Worm (Caenorhabditis elegans) whole organism, young adult: ENCODE results near the gene C06G1.1.

Experiments
- B0019.2 ChIP-seq: fragments of 200-800 bp; sonication (Bioruptor generic); conservative IDR thresholded peaks from 2 replicates; pipeline ENCODE4 v1.3.6; 2022; ENCODE audit warnings: missing genetic modification reagents, missing genetic modification characterization, missing compliant biosample characterization
- B0261.1 ChIP-seq: sonication (generic microtip); optimal IDR thresholded peaks from 2 replicates; lab custom pipeline; 2016; ENCODE audit warnings: mild to moderate bottlenecking, missing genetic modification characterization, moderate library complexity, missing compliant biosample characterization
- B0336.3 ChIP-seq: fragments of 200-800 bp; sonication (Bioruptor generic); IDR thresholded peaks from 2 replicates; pipeline ENCODE4 v1.3.6; 2022; ENCODE audit warnings: missing genetic modification characterization, missing compliant biosample characterization
- F10E7.11 ChIP-seq: sonication (generic microtip); optimal IDR thresholded peaks from 2 replicates; lab custom pipeline; 2017; ENCODE audit warnings: mild to moderate bottlenecking, missing genetic modification characterization, moderate library complexity, missing compliant biosample characterization
- F22D6.2 ChIP-seq: sonication (generic microtip); optimal IDR thresholded peaks from 2 replicates; lab custom pipeline; 2016; ENCODE audit warnings: mild to moderate bottlenecking, missing genetic modification characterization, missing compliant biosample characterization
- F33H1.4 ChIP-seq: fragments of 200-800 bp; sonication (Bioruptor generic); IDR thresholded peaks from 2 replicates; pipeline ENCODE4 v1.3.6; 2022; ENCODE audit warnings: missing genetic modification reagents, missing genetic modification characterization, missing compliant biosample characterization
- F52B5.7 ChIP-seq: sonication (generic microtip); optimal IDR thresholded peaks from 2 replicates; lab custom pipeline; 2016; ENCODE audit warnings: mild to moderate bottlenecking, missing genetic modification characterization, missing compliant biosample characterization
- F55B11.4 ChIP-seq: sonication (generic microtip); optimal IDR thresholded peaks from 2 replicates; lab custom pipeline; 2016; ENCODE audit warnings: missing compliant biosample characterization, missing genetic modification characterization, borderline replicate concordance; ENCODE audit not compliant: insufficient read depth
- F57C9.4 ChIP-seq: sonication (generic microtip); optimal IDR thresholded peaks from 2 replicates; lab custom pipeline; 2017; ENCODE audit warnings: mild to moderate bottlenecking, missing genetic modification characterization, missing compliant biosample characterization
- Y53F4B.3 ChIP-seq: fragments of 200-800 bp; sonication (Bioruptor generic); IDR thresholded peaks from 2 replicates; pipeline ENCODE4 v1.3.6; 2022; ENCODE audit warnings: missing genetic modification reagents, missing genetic modification characterization, missing compliant biosample characterization
- Y56A3A.18 ChIP-seq: fragments of 200-800 bp; sonication (Bioruptor generic); IDR thresholded peaks from 2 replicates; pipeline ENCODE4 v1.3.6; 2022; ENCODE audit warnings: missing genetic modification reagents, missing genetic modification characterization, missing compliant biosample characterization
- Y79H2A.3 ChIP-seq: fragments of 200-800 bp; sonication (Bioruptor generic); conservative IDR thresholded peaks from 2 replicates; pipeline ENCODE4 v1.3.6; 2022; ENCODE audit warnings: missing genetic modification reagents, missing genetic modification characterization, missing compliant biosample characterization
- ZK185.1 ChIP-seq: sonication (generic microtip); optimal IDR thresholded peaks from 2 replicates; lab custom pipeline; 2016; ENCODE audit warnings: mild to moderate bottlenecking, missing genetic modification characterization, missing compliant biosample characterization; ENCODE audit not compliant: poor library complexity, severe bottlenecking
- athp-1 ChIP-seq: sonication (generic microtip); optimal IDR thresholded peaks from 2 replicates; lab custom pipeline; 2017; ENCODE audit warnings: mild to moderate bottlenecking, missing genetic modification characterization, missing compliant biosample characterization
- attf-3 ChIP-seq: fragments of 200-800 bp; sonication (Bioruptor generic); conservative IDR thresholded peaks from 2 replicates; pipeline ENCODE4 v1.3.6; 2022; ENCODE audit warnings: missing genetic modification reagents, missing genetic modification characterization, missing compliant biosample characterization
- ccch-3 ChIP-seq: fragments of 200-800 bp; sonication (Bioruptor generic); optimal IDR thresholded peaks from 2 replicates; lab custom pipeline; 2018; ENCODE audit warnings: mild to moderate bottlenecking, missing genetic modification characterization, missing compliant biosample characterization
- cebp-1 ChIP-seq, 2 experiments: fragments of 200-800 bp in 1 of 2; sonication (Bioruptor generic) in 1 of 2; sonication (generic microtip) in 1 of 2; IDR thresholded peaks in 1 of 2; optimal IDR thresholded peaks in 1 of 2; 2 replicates each; pipeline versions ENCODE4 v1.3.6 to Lab custom; 2017 to 2022; ENCODE audit warnings: missing compliant biosample characterization in 2 of 2, missing genetic modification characterization in 2 of 2, mild to moderate bottlenecking in 1 of 2, missing genetic modification reagents in 1 of 2, moderate library complexity in 1 of 2
- cebp-2 ChIP-seq: fragments of 200-800 bp; sonication (Bioruptor generic); IDR thresholded peaks from 2 replicates; pipeline ENCODE4 v1.3.6; 2022; ENCODE audit warnings: missing genetic modification characterization, missing compliant biosample characterization
- ceh-100 ChIP-seq: fragments of 200-800 bp; sonication (Bioruptor generic); IDR thresholded peaks from 2 replicates; pipeline ENCODE4 v1.3.6; 2022; ENCODE audit warnings: missing genetic modification reagents, missing genetic modification characterization, missing compliant biosample characterization
- ceh-79 ChIP-seq: sonication (generic microtip); optimal IDR thresholded peaks from 2 replicates; lab custom pipeline; 2017; ENCODE audit warnings: mild to moderate bottlenecking, missing genetic modification characterization, missing compliant biosample characterization
- ekl-4 ChIP-seq: fragments of 200-800 bp; sonication (Bioruptor generic); IDR thresholded peaks from 2 replicates; pipeline ENCODE4 v1.3.6; 2022; ENCODE audit warnings: missing genetic modification reagents, missing genetic modification characterization, missing compliant biosample characterization
- him-1 ChIP-seq: sonication (generic microtip); optimal IDR thresholded peaks from 2 replicates; lab custom pipeline; 2016; ENCODE audit warnings: missing genotype, missing genetic modification reagents, missing genetic modification characterization, missing compliant biosample characterization
- hlh-26 ChIP-seq: fragments of 200-800 bp; sonication (Bioruptor generic); conservative IDR thresholded peaks from 2 replicates; pipeline ENCODE4 v1.3.6; 2022; ENCODE audit warnings: missing genetic modification reagents, missing genetic modification characterization, missing compliant biosample characterization
- lin-26 ChIP-seq: fragments of 200-800 bp; sonication (Bioruptor generic); IDR thresholded peaks from 2 replicates; pipeline ENCODE4 v1.3.6; 2022; ENCODE audit warnings: missing genetic modification reagents, missing genetic modification characterization, missing compliant biosample characterization
- lsl-1 ChIP-seq: fragments of 200-800 bp; sonication (Bioruptor generic); optimal IDR thresholded peaks from 2 replicates; lab custom pipeline; 2018; ENCODE audit warnings: mild to moderate bottlenecking, missing genetic modification characterization, moderate library complexity, missing compliant biosample characterization
- madf-10 ChIP-seq: sonication (generic microtip); optimal IDR thresholded peaks from 2 replicates; lab custom pipeline; 2016; ENCODE audit warnings: mild to moderate bottlenecking, missing genetic modification characterization, missing compliant biosample characterization
- madf-3 ChIP-seq: fragments of 200-800 bp; sonication (Bioruptor generic); IDR thresholded peaks from 2 replicates; pipeline ENCODE4 v1.3.6; 2022; ENCODE audit warnings: missing genetic modification reagents, missing genetic modification characterization, missing compliant biosample characterization
- mel-28 ChIP-seq: sonication (generic microtip); optimal IDR thresholded peaks from 2 replicates; lab custom pipeline; 2016; ENCODE audit warnings: borderline replicate concordance, mild to moderate bottlenecking, missing genetic modification characterization, missing compliant biosample characterization
- mxl-1 ChIP-seq: sonication (generic microtip); optimal IDR thresholded peaks from 2 replicates; lab custom pipeline; 2016; ENCODE audit warnings: missing genetic modification characterization, missing compliant biosample characterization
- nfya-1 ChIP-seq: sonication (generic microtip); optimal IDR thresholded peaks from 2 replicates; lab custom pipeline; 2017; ENCODE audit warnings: antibody characterized with exemption, missing compliant biosample characterization, missing genetic modification characterization, borderline replicate concordance; ENCODE audit not compliant: insufficient read depth
- nfya-2 ChIP-seq: fragments of 200-800 bp; sonication (Bioruptor generic); IDR thresholded peaks from 2 replicates; pipeline ENCODE4 v1.3.6; 2022; ENCODE audit warnings: missing genetic modification reagents, missing genetic modification characterization, missing compliant biosample characterization
- nhr-179 ChIP-seq: sonication (generic microtip); optimal IDR thresholded peaks from 2 replicates; lab custom pipeline; 2016; ENCODE audit warnings: mild to moderate bottlenecking, missing genetic modification characterization, missing compliant biosample characterization
- nhr-80 ChIP-seq: sonication (generic microtip); optimal IDR thresholded peaks from 2 replicates; lab custom pipeline; 2016; ENCODE audit warnings: missing genetic modification characterization, missing compliant biosample characterization
- pbrm-1 ChIP-seq: fragments of 200-800 bp; sonication (Bioruptor generic); IDR thresholded peaks from 2 replicates; pipeline ENCODE4 v1.3.6; 2022; ENCODE audit warnings: missing genetic modification reagents, missing genetic modification characterization, missing compliant biosample characterization
- rpc-1 ChIP-seq, 2 experiments: fragments of 150-350 bp in 1 of 2; sonication (generic microtip) in 1 of 2; optimal IDR thresholded peaks; 2 replicates each; lab custom pipeline; 2014 to 2018; ENCODE audit warnings: missing biosample characterization in 1 of 2, missing genetic modification characterization in 1 of 2, missing genetic modification reagents in 1 of 2, missing genotype in 1 of 2
- sea-2 ChIP-seq: fragments of 200-800 bp; sonication (Bioruptor generic); IDR thresholded peaks from 2 replicates; pipeline ENCODE4 v1.3.6; 2022; ENCODE audit warnings: missing genetic modification characterization, missing compliant biosample characterization
- somi-1 ChIP-seq: fragments of 200-800 bp; sonication (Bioruptor generic); optimal IDR thresholded peaks from 2 replicates; lab custom pipeline; 2018; ENCODE audit warnings: mild to moderate bottlenecking, missing genetic modification characterization, missing compliant biosample characterization
- unc-130 ChIP-seq: sonication (generic microtip); optimal IDR thresholded peaks from 2 replicates; lab custom pipeline; 2016; ENCODE audit warnings: missing genetic modification reagents, missing genetic modification characterization, missing compliant biosample characterization
- zfh-2 ChIP-seq: fragments of 200-800 bp; sonication (Bioruptor generic); conservative IDR thresholded peaks from 2 replicates; pipeline ENCODE4 v1.3.6; 2022; ENCODE audit warnings: missing genetic modification reagents, missing genetic modification characterization, missing compliant biosample characterization
- ztf-22 ChIP-seq: fragments of 200-800 bp; sonication (Bioruptor generic); optimal IDR thresholded peaks from 2 replicates; lab custom pipeline; 2018; ENCODE audit warnings: mild to moderate bottlenecking, missing genetic modification characterization, moderate library complexity, missing compliant biosample characterization
- ztf-28 ChIP-seq: fragments of 200-800 bp; sonication (Bioruptor generic); IDR thresholded peaks from 2 replicates; pipeline ENCODE4 v1.3.6; 2022; ENCODE audit warnings: missing genetic modification reagents, missing genetic modification characterization, missing compliant biosample characterization

C06G1.1 gene

DNA sequence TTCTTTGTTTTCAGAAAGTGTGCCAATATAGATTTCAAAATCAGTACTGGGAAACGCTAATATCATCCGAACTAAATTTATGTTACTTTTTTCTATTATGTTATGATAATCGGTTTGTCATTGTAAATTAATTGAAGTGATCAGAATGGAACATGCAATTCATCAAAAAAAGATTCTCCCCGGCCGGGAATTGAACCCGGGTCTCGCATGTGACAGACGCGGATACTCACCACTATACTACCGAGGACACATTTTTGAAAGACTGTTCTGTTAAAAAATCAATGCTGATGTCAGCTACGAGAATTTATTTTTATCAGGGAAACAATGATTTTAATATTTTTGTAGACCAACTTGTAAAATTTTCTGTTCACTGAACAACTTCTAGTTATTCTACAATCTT, 14.0 kb upstream of the C06G1.1 start (continued):
- TF ChIP-seq ccch-3 (GFP tag; lab: Kevin White, UChicago) = no peak
- peak; percentile 45 for TF ChIP-seq unc-130 (GFP tag; lab: Kevin White, UChicago)
- TF ChIP-seq Y79H2A.3 (GFP tag; lab: Robert Waterston, UW) = no peak
- TF ChIP-seq athp-1 (tag; lab: Kevin White, UChicago) = no peak
- TF ChIP-seq pbrm-1 = peak; percentile 70
- peak; percentile 53 for TF ChIP-seq madf-10 (tag; lab: Kevin White, UChicago)
- no peak for TF ChIP-seq ztf-22 (GFP tag; lab: Kevin White, UChicago)
- no peak for TF ChIP-seq B0336.3 (GFP tag; lab: Robert Waterston, UW)
- no peak for TF ChIP-seq nfya-1 (tag; lab: Kevin White, UChicago)
- peak; percentile 94 for TF ChIP-seq rpc-1 (optimal IDR thresholded peaks at IDR 0.05; lab: Kevin White, UChicago)
- peak; percentile 98 for TF ChIP-seq rpc-1 (tag; optimal IDR thresholded peaks at IDR 0.05; lab: Kevin White, UChicago)
- no peak for TF ChIP-seq nfya-2
- TF ChIP-seq mxl-1 = peak; percentile 60
- no peak for TF ChIP-seq ceh-79 (tag; lab: Kevin White, UChicago)
- no peak for TF ChIP-seq F33H1.4 (GFP tag; lab: Robert Waterston, UW)
- TF ChIP-seq somi-1 (GFP tag; lab: Kevin White, UChicago) = no peak
- TF ChIP-seq cebp-2 (GFP tag; lab: Robert Waterston, UW) = 0 out of 2 replicates have a peak, but pooled peaks have one; percentile 74
- peak; percentile 89 for TF ChIP-seq B0261.1
- TF ChIP-seq F52B5.7 (tag; lab: Kevin White, UChicago) = peak; percentile 33
- TF ChIP-seq hlh-26 (GFP tag; lab: Robert Waterston, UW) = no peak
- peak; percentile 8 for TF ChIP-seq nhr-179 (tag; lab: Kevin White, UChicago)
- no peak for TF ChIP-seq ceh-100 (GFP tag; lab: Robert Waterston, UW)
- TF ChIP-seq ZK185.1 = peak; percentile 42
- no peak; the same call in 1 of the 2 replicates for TF ChIP-seq Y56A3A.18 (GFP tag; lab: Robert Waterston, UW)
- TF ChIP-seq him-1 (tag; lab: Kevin White, UChicago) = peak; percentile 45
- TF ChIP-seq attf-3 (GFP tag; lab: Robert Waterston, UW) = no peak
- no peak for TF ChIP-seq F55B11.4 (tag; lab: Kevin White, UChicago)
- TF ChIP-seq cebp-1 (GFP tag; IDR thresholded peaks at IDR 0.05; lab: Robert Waterston, UW) = no peak
- TF ChIP-seq cebp-1 (tag; optimal IDR thresholded peaks at IDR 0.05; lab: Kevin White, UChicago) = no peak
- no peak for TF ChIP-seq F57C9.4 (tag; lab: Kevin White, UChicago)
- TF ChIP-seq ekl-4 = no peak
- TF ChIP-seq sea-2 (GFP tag; lab: Robert Waterston, UW) = no peak
- no peak for TF ChIP-seq mel-28
- no peak for TF ChIP-seq F22D6.2 (tag; lab: Kevin White, UChicago)
- no peak for TF ChIP-seq zfh-2 (GFP tag; lab: Robert Waterston, UW)
- peak; percentile 28 for TF ChIP-seq nhr-80 (tag; lab: Kevin White, UChicago)
- TF ChIP-seq F10E7.11 (tag; lab: Kevin White, UChicago) = no peak
- no peak for TF ChIP-seq B0019.2 (GFP tag; lab: Robert Waterston, UW)
- no peak for TF ChIP-seq lsl-1 (GFP tag; lab: Kevin White, UChicago)

DNA sequence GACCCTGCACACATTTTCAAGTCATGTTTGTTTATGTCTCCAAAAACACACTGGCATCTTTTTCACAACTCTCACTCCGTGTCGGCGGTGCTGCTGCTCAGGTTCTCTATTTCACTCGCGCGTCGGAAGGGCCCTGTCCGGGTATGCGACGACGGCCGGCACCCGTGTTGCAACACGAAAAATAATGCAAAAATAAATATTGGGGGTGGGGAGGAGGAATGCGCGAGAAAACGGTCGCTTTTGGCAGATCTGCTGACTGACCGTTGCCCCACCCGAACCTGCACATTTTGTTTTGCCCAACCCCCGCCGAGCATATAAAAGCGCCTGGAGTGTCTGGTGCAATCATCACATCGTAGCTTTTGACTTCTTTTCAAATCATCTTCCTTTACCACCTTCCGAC, 11.7 kb upstream of the C06G1.1 start, which contains the start of gene cpg-19:
Gene cpg-19, plus strand, starts transcription at position 341 of the 400 bp plus-strand sequence.
- TF ChIP-seq Y53F4B.3 (no peak), zfh-2 (GFP tag; lab: Robert Waterston, UW) (peak; percentile 78), ztf-28 (GFP tag; lab: Robert Waterston, UW) (no peak), ccch-3 (GFP tag; lab: Kevin White, UChicago) (no peak), lin-26 (no peak), madf-3 (GFP tag; lab: Robert Waterston, UW) (no peak)
